Fruit fly (Drosophila melanogaster): ENCODE results near the gene CG45064.

DNA sequence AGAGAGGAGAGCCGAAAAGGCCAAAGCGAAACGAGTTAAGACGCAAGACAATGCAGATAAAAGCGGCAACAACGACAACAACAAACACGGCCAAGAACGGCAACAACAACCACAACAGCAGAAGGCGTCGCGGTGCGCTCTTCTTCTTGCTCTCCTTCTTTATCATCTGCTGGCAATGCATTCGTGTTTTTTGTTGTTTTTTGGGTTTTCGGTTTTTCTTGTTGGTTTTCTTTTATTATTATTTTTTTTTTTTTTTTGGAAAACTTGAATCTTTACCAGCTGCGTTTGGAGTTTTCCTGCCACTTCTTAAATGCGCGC, 57.0 kb downstream of the CG45064 start:
- TF ChIP-seq p53 (GFP tag; optimal IDR thresholded peaks at IDR 0.05) (no peak), CG17328 (GFP tag; IDR thresholded peaks at IDR 0.05) (no peak), CTCF (GFP tag; optimal IDR thresholded peaks at IDR 0.05) (no peak), Sin3A (optimal IDR thresholded peaks at IDR 0.05) (no peak), CG4404 (GFP tag; IDR thresholded peaks at IDR 0.05) (no peak), zen (tag; optimal IDR thresholded peaks at IDR 0.05) (no peak), Dfd (GFP tag; optimal IDR thresholded peaks at IDR 0.05) (no peak), dm (GFP tag; optimal IDR thresholded peaks at IDR 0.05) (no peak), Fer1 (GFP tag; optimal IDR thresholded peaks at IDR 0.05) (no peak), bab2 (GFP tag; optimal IDR thresholded peaks at IDR 0.05) (no peak), cas (GFP tag; IDR thresholded peaks at IDR 0.05) (no peak), CG11093 (GFP tag; IDR thresholded peaks at IDR 0.05) (no peak), tgo (GFP tag; IDR thresholded peaks at IDR 0.05) (no peak), CG10147 (GFP tag; optimal IDR thresholded peaks at IDR 0.05) (no peak)
